Worm (Caenorhabditis elegans) whole organism, late embryonic: ENCODE results near the gene gpc-1.

Source experiments
- C08G9.2 ChIP-seq: sonication (generic microtip); optimal IDR thresholded peaks from 2 replicates; lab custom pipeline; 2016; ENCODE audit warnings: mild to moderate bottlenecking, missing genetic modification characterization, moderate library complexity, missing compliant biosample characterization
- K02D7.2 ChIP-seq: sonication (generic microtip); optimal IDR thresholded peaks from 2 replicates; lab custom pipeline; 2017; ENCODE audit warnings: mild to moderate bottlenecking, missing genetic modification characterization, missing compliant biosample characterization
- K09A11.1 ChIP-seq: sonication (generic microtip); optimal IDR thresholded peaks from 2 replicates; lab custom pipeline; 2017; ENCODE audit warnings: antibody characterized with exemption, mild to moderate bottlenecking, missing genetic modification characterization, missing compliant biosample characterization; ENCODE audit not compliant: insufficient read depth
- T23F11.4 ChIP-seq: fragments of 200-800 bp; sonication (Bioruptor generic); optimal IDR thresholded peaks from 2 replicates; lab custom pipeline; 2018; ENCODE audit warnings: mild to moderate bottlenecking, missing genetic modification characterization, missing compliant biosample characterization
- Y22D7AL.16 ChIP-seq: sonication (generic microtip); optimal IDR thresholded peaks from 2 replicates; lab custom pipeline; 2016; ENCODE audit warnings: missing genetic modification characterization, missing compliant biosample characterization
- ceh-14 ChIP-seq: sonication (generic microtip); optimal IDR thresholded peaks from 2 replicates; lab custom pipeline; 2016; ENCODE audit warnings: missing genotype, missing genetic modification characterization, missing compliant biosample characterization
- ceh-18 ChIP-seq: sonication (generic microtip); optimal IDR thresholded peaks from 2 replicates; lab custom pipeline; 2016; ENCODE audit warnings: missing genetic modification characterization, missing compliant biosample characterization
- ceh-19 ChIP-seq: fragments of 200-800 bp; sonication (Bioruptor generic); optimal IDR thresholded peaks from 2 replicates; lab custom pipeline; 2018; ENCODE audit warnings: mild to moderate bottlenecking, missing genetic modification characterization, missing compliant biosample characterization
- ceh-24 ChIP-seq: sonication (generic microtip); optimal IDR thresholded peaks from 2 replicates; lab custom pipeline; 2016; ENCODE audit warnings: mild to moderate bottlenecking, missing genetic modification characterization, missing compliant biosample characterization
- ceh-30 ChIP-seq: fragments of 150-350 bp; optimal IDR thresholded peaks from 2 replicates; lab custom pipeline; 2014; ENCODE audit warnings: missing biosample characterization, missing genetic modification characterization
- ceh-31 ChIP-seq: sonication (generic microtip); optimal IDR thresholded peaks from 2 replicates; lab custom pipeline; 2016; ENCODE audit warnings: missing genetic modification characterization, missing compliant biosample characterization
- ceh-34 ChIP-seq: sonication (generic microtip); optimal IDR thresholded peaks from 2 replicates; lab custom pipeline; 2016; ENCODE audit warnings: mild to moderate bottlenecking, missing genetic modification characterization, missing compliant biosample characterization
- ceh-45 ChIP-seq: fragments of 200-800 bp; sonication (Bioruptor generic); IDR thresholded peaks from 2 replicates; pipeline ENCODE4 v1.3.6; 2022; ENCODE audit warnings: missing genetic modification reagents, missing genetic modification characterization, missing compliant biosample characterization
- ceh-6 ChIP-seq: fragments of 200-800 bp; sonication (Bioruptor generic); optimal IDR thresholded peaks from 2 replicates; lab custom pipeline; 2018; ENCODE audit warnings: mild to moderate bottlenecking, missing genetic modification characterization, missing compliant biosample characterization
- che-1 ChIP-seq: sonication (generic microtip); optimal IDR thresholded peaks from 2 replicates; lab custom pipeline; 2016; ENCODE audit warnings: mild to moderate bottlenecking, missing genetic modification characterization, missing compliant biosample characterization
- dmd-4 ChIP-seq: sonication (generic microtip); optimal IDR thresholded peaks from 2 replicates; lab custom pipeline; 2016; ENCODE audit warnings: borderline replicate concordance, missing genetic modification characterization, missing compliant biosample characterization
- elt-2 ChIP-seq: sonication (generic microtip); optimal IDR thresholded peaks from 2 replicates; lab custom pipeline; 2016; ENCODE audit warnings: missing genetic modification reagents, missing genetic modification characterization, missing compliant biosample characterization
- elt-4 ChIP-seq: sonication (generic microtip); optimal IDR thresholded peaks from 2 replicates; lab custom pipeline; 2016; ENCODE audit warnings: missing genetic modification characterization, missing compliant biosample characterization
- ets-4 ChIP-seq: sonication (generic microtip); optimal IDR thresholded peaks from 2 replicates; lab custom pipeline; 2016; ENCODE audit warnings: missing genetic modification characterization, missing compliant biosample characterization
- eyg-1 ChIP-seq: sonication (generic microtip); optimal IDR thresholded peaks from 2 replicates; lab custom pipeline; 2016; ENCODE audit warnings: missing genotype, missing genetic modification characterization, missing compliant biosample characterization
- fax-1 ChIP-seq: sonication (generic microtip); optimal IDR thresholded peaks from 2 replicates; lab custom pipeline; 2016; ENCODE audit warnings: missing genotype, missing genetic modification characterization, missing compliant biosample characterization
- fkh-10 ChIP-seq: fragments of 150-350 bp; optimal IDR thresholded peaks from 2 replicates; lab custom pipeline; 2014; ENCODE audit warnings: missing biosample characterization, missing genetic modification reagents, missing genetic modification characterization
- fkh-6 ChIP-seq: sonication (generic microtip); optimal IDR thresholded peaks from 2 replicates; lab custom pipeline; 2016; ENCODE audit warnings: missing genetic modification characterization, missing compliant biosample characterization
- hlh-13 ChIP-seq: fragments of 200-800 bp; sonication (Bioruptor generic); optimal IDR thresholded peaks from 2 replicates; lab custom pipeline; 2018; ENCODE audit warnings: mild to moderate bottlenecking, missing genetic modification characterization, missing compliant biosample characterization
- hlh-15 ChIP-seq: sonication (generic microtip); optimal IDR thresholded peaks from 2 replicates; lab custom pipeline; 2016; ENCODE audit warnings: missing genetic modification characterization, missing compliant biosample characterization
- hlh-6 ChIP-seq: sonication (generic microtip); optimal IDR thresholded peaks from 2 replicates; lab custom pipeline; 2016; ENCODE audit warnings: missing genotype, missing genetic modification characterization, missing compliant biosample characterization
- lin-11 ChIP-seq: fragments of 200-800 bp; sonication (Bioruptor generic); optimal IDR thresholded peaks from 2 replicates; lab custom pipeline; 2018; ENCODE audit warnings: mild to moderate bottlenecking, missing genetic modification characterization, missing compliant biosample characterization
- madf-2 ChIP-seq: sonication (generic microtip); optimal IDR thresholded peaks from 2 replicates; lab custom pipeline; 2017; ENCODE audit warnings: missing genetic modification characterization, missing compliant biosample characterization
- nfya-1 ChIP-seq: sonication (generic microtip); optimal IDR thresholded peaks from 2 replicates; lab custom pipeline; 2017; ENCODE audit warnings: missing genetic modification characterization, mild to moderate bottlenecking, missing compliant biosample characterization, antibody characterized with exemption, moderate library complexity
- nhr-11 ChIP-seq: fragments of 150-350 bp; optimal IDR thresholded peaks from 2 replicates; lab custom pipeline; 2014; ENCODE audit warnings: missing biosample characterization, missing genetic modification characterization
- nhr-232 ChIP-seq: sonication (generic microtip); optimal IDR thresholded peaks from 2 replicates; lab custom pipeline; 2016; ENCODE audit warnings: missing genetic modification characterization, missing compliant biosample characterization
- npax-4 ChIP-seq: sonication (generic microtip); optimal IDR thresholded peaks from 2 replicates; lab custom pipeline; 2016; ENCODE audit warnings: missing genetic modification characterization, missing compliant biosample characterization
- odd-2 ChIP-seq: sonication (generic microtip); optimal IDR thresholded peaks from 2 replicates; lab custom pipeline; 2017; ENCODE audit warnings: antibody characterized with exemption, mild to moderate bottlenecking, missing genetic modification characterization, missing compliant biosample characterization
- pha-2 ChIP-seq: sonication (generic microtip); optimal IDR thresholded peaks from 2 replicates; lab custom pipeline; 2017; ENCODE audit warnings: mild to moderate bottlenecking, missing genetic modification characterization, missing compliant biosample characterization
- pha-4 ChIP-seq: fragments of 150-350 bp; optimal IDR thresholded peaks from 2 replicates; lab custom pipeline; 2018; ENCODE audit warnings: missing biosample characterization, missing genetic modification reagents, missing genetic modification characterization
- ref-2 ChIP-seq: sonication (generic microtip); optimal IDR thresholded peaks from 2 replicates; lab custom pipeline; 2016; ENCODE audit warnings: missing genetic modification characterization, missing compliant biosample characterization
- rnt-1 ChIP-seq: sonication (generic microtip); optimal IDR thresholded peaks from 2 replicates; lab custom pipeline; 2016; ENCODE audit warnings: missing genetic modification characterization, missing compliant biosample characterization
- sox-2 ChIP-seq: fragments of 200-800 bp; sonication (Bioruptor generic); IDR thresholded peaks from 2 replicates; pipeline ENCODE4 v1.3.6; 2022; ENCODE audit warnings: missing genetic modification reagents, missing genetic modification characterization, missing compliant biosample characterization
- sox-4 ChIP-seq: sonication (generic microtip); optimal IDR thresholded peaks from 2 replicates; lab custom pipeline; 2017; ENCODE audit warnings: mild to moderate bottlenecking, missing genetic modification characterization, inconsistent platforms, missing compliant biosample characterization
- syd-9 ChIP-seq: sonication (generic microtip); optimal IDR thresholded peaks from 2 replicates; lab custom pipeline; 2016; ENCODE audit warnings: mild to moderate bottlenecking, missing genetic modification characterization, moderate library complexity, missing compliant biosample characterization
- ttx-3 ChIP-seq: sonication (generic microtip); optimal IDR thresholded peaks from 2 replicates; lab custom pipeline; 2016; ENCODE audit warnings: missing genetic modification reagents, missing genetic modification characterization, missing compliant biosample characterization
- unc-42 ChIP-seq: sonication (generic microtip); optimal IDR thresholded peaks from 2 replicates; lab custom pipeline; 2016; ENCODE audit warnings: missing genotype, missing genetic modification characterization, missing compliant biosample characterization
- unc-55 ChIP-seq: sonication (generic microtip); optimal IDR thresholded peaks from 2 replicates; lab custom pipeline; 2017; ENCODE audit warnings: missing biosample characterization, missing genetic modification reagents, missing genetic modification characterization
- unc-86 ChIP-seq: sonication (generic microtip); optimal IDR thresholded peaks from 2 replicates; lab custom pipeline; 2016; ENCODE audit warnings: missing genetic modification characterization, missing compliant biosample characterization
- ztf-16 ChIP-seq: sonication (generic microtip); optimal IDR thresholded peaks from 2 replicates; lab custom pipeline; 2017; ENCODE audit warnings: missing genetic modification characterization, missing compliant biosample characterization

The gpc-1 gene

DNA sequence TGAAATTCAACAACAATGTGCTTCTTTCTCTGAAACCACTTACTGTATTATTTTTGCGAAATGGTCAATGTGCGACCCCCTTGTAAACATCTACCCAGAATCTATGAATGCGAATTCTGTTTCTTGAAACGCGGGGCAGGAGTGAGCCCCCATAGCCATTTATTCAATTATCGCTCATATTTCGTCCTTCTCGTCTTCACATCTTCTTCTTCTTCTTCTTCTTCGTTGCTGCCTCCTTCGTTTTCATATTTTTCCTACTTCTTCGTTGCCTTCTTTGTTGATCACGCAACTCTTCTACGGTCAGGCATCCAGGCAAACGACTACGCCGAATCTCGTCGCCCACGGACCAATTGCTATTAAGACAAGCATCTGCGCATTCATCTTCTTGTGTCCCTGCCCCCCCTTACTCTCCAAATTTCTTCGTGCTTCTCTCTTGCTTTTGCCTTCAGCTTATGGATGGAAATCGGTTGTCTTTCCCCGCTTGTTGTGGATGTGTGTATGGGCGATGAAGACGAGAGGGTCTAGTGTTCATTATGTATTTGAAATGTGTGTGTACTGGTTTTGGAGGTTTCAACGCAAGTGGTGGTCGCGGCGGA lies 17.4 kb upstream of the gpc-1 start (continued):
- no peak for TF ChIP-seq hlh-13 (GFP tag; lab: Kevin White, UChicago)

DNA sequence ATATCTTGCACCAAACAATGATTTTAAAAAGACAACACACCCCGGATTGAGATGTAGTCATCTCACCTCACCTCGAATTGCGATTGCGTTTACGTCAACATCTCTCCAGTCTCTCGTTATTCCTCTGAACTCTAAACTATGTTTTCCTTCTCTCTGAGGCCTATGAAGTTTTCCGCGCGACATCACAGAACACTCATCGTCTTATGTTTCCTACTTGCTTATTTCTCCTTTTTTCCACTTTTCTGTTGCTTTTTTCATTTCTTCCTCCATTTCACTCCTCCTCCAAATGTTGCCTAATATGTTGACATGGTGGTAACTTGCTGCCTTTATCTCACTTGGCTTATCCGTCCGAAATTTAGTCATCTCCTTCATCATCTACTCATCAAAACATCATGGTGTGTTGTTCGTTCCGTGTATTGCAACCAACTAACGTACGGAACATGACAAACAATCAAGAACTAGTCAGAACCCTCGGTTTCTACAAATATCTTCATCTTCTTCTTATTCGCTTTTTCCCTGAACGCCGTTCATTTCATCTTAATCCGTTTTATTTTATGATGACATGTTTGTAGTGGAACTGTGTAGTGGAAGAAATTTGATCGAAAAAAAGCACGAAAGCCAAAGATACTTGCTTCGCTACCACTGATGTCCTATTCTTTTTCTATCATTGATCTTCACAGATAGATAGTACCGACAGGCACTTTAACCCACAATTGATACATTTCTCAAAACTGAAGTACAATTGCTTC lies 14.5 kb upstream of the gpc-1 start:
- TF ChIP-seq hlh-6 (tag; lab: Kevin White, UChicago) (no peak), unc-42 (tag; lab: Kevin White, UChicago) (no peak), ceh-18 (tag; lab: Kevin White, UChicago) (no peak), unc-86 (tag; lab: Kevin White, UChicago) (no peak), rnt-1 (tag; lab: Kevin White, UChicago) (no peak), ceh-30 (no peak), ref-2 (tag; lab: Kevin White, UChicago) (no peak), sox-2 (GFP tag; lab: Robert Waterston, UW) (no peak), ceh-34 (no peak)
- TF ChIP-seq, all 69 proteins: peak for 0

DNA sequence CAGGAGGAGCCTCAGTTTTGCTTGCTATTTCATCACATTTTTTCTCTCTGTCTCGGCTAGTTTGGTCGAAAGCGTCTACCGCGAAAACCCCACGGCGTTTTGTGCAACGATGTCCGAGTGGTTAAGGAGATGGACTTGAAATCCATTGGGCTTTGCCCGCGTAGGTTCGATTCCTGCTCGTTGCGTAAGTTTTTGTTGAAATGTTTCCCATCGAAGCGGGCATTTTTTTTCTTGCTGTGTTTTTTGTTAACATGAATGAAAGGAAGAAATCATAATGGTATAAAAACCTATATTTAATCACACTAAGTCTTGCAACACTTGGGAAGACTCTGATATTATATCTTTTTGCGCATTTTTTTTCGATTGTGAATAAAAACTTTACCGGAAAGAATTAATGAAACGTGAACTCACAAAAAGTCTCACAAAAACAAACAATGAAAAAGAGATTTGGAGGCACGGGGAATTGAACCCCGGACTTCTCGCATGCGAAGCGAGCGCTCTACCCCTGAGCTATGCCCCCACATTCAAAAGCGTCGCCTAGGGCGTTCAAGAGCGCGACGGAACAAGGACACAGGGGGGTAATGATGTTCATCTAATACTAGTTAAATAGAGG lies 5.2 kb upstream of the gpc-1 start:
- TF ChIP-seq elt-2 (tag; lab: Kevin White, UChicago) (peak; percentile 84), rnt-1 (tag; lab: Kevin White, UChicago) (peak; percentile 52), sox-2 (GFP tag; lab: Robert Waterston, UW) (peak; percentile 85), pha-2 (tag; lab: Kevin White, UChicago) (peak; percentile 78), Y22D7AL.16 (tag; lab: Kevin White, UChicago) (peak; percentile 65), madf-2 (peak; percentile 64), pha-4 (tag; lab: Kevin White, UChicago) (no peak), C08G9.2 (tag; lab: Kevin White, UChicago) (peak; percentile 53), K02D7.2 (tag; lab: Kevin White, UChicago) (peak; percentile 75), dmd-4 (tag; lab: Kevin White, UChicago) (peak; percentile 55), nhr-232 (tag; lab: Kevin White, UChicago) (peak; percentile 69), syd-9 (peak; percentile 84), hlh-15 (tag; lab: Kevin White, UChicago) (peak; percentile 14), T23F11.4 (GFP tag; lab: Kevin White, UChicago) (peak; percentile 52), K09A11.1 (tag; lab: Kevin White, UChicago) (peak; percentile 56), eyg-1 (tag; lab: Kevin White, UChicago) (peak; percentile 79), odd-2 (tag; lab: Kevin White, UChicago) (no peak), ets-4 (tag; lab: Kevin White, UChicago) (peak; percentile 67), nhr-11 (tag; lab: Kevin White, UChicago) (no peak), ceh-34 (peak; percentile 86), sox-4 (peak; percentile 74), nfya-1 (tag; lab: Kevin White, UChicago) (peak; percentile 42), ceh-24 (peak; percentile 64), che-1 (peak; percentile 84), ceh-31 (tag; lab: Kevin White, UChicago) (peak; percentile 53), fkh-6 (tag; lab: Kevin White, UChicago) (peak; percentile 85), ceh-19 (peak; percentile 88), fax-1 (tag; lab: Kevin White, UChicago) (peak; percentile 52), unc-42 (tag; lab: Kevin White, UChicago) (no peak), unc-55 (GFP tag; lab: Kevin White, UChicago) (no peak), ceh-45 (GFP tag; lab: Robert Waterston, UW) (no peak), fkh-10 (no peak), ttx-3 (tag; lab: Kevin White, UChicago) (peak; percentile 75), npax-4 (tag; lab: Kevin White, UChicago) (peak; percentile 73), ceh-6 (GFP tag; lab: Kevin White, UChicago) (peak; percentile 50), ztf-16 (peak; percentile 72), ceh-18 (tag; lab: Kevin White, UChicago) (peak; percentile 38), ceh-14 (peak; percentile 35), lin-11 (tag; lab: Kevin White, UChicago) (peak; percentile 69), elt-4 (tag; lab: Kevin White, UChicago) (no peak)
